Fruit fly (Drosophila melanogaster): ENCODE measurements around the gene ana1.
A peak's percentile ranks its signal among the peaks of the same experiment; 100 is the strongest.

ana1 gene

dm6 chr3R:24580963-24581277, 50.5 kb downstream of the ana1 start:
- no peak for TF ChIP-seq toe (GFP tag; optimal IDR thresholded peaks at IDR 0.05)
- no peak for TF ChIP-seq CG1620 (GFP tag; optimal IDR thresholded peaks at IDR 0.05)
- no peak for TF ChIP-seq CG7101 (tag; optimal IDR thresholded peaks at IDR 0.05)
- TF ChIP-seq cnc (optimal IDR thresholded peaks at IDR 0.05): no peak
- no peak for TF ChIP-seq bab1 (GFP tag; optimal IDR thresholded peaks at IDR 0.05)
- TF ChIP-seq Mnt (GFP tag; optimal IDR thresholded peaks at IDR 0.05): no peak
- no peak for TF ChIP-seq Clk (GFP tag; optimal IDR thresholded peaks at IDR 0.05)
- TF ChIP-seq tj (GFP tag; optimal IDR thresholded peaks at IDR 0.05): no peak
- no peak for TF ChIP-seq CG33017 (tag; optimal IDR thresholded peaks at IDR 0.05)
- no peak for TF ChIP-seq cic (GFP tag; optimal IDR thresholded peaks at IDR 0.05)
- TF ChIP-seq Hr96 (GFP tag; optimal IDR thresholded peaks at IDR 0.05): no peak
- TF ChIP-seq pad (GFP tag; optimal IDR thresholded peaks at IDR 0.05): no peak
- TF ChIP-seq ovo (GFP tag; optimal IDR thresholded peaks at IDR 0.05): no peak
- TF ChIP-seq CG5204 (GFP tag; optimal IDR thresholded peaks at IDR 0.05): no peak
- TF ChIP-seq CG14711 (tag; optimal IDR thresholded peaks at IDR 0.05): no peak

dm6 chr3R:24581891-24582668, 51.7 kb downstream of the ana1 start:
- TF ChIP-seq CG7045 (GFP tag; optimal IDR thresholded peaks at IDR 0.05) (no peak), CG14711 (tag; optimal IDR thresholded peaks at IDR 0.05) (no peak), toe (GFP tag; optimal IDR thresholded peaks at IDR 0.05) (no peak), CG7101 (tag; optimal IDR thresholded peaks at IDR 0.05) (peak; percentile 8), cic (GFP tag; optimal IDR thresholded peaks at IDR 0.05) (peak; percentile 100), kay (GFP tag; ENCODE audit: borderline replicate concordance) (no peak), Hr96 (GFP tag; optimal IDR thresholded peaks at IDR 0.05) (no peak), Mnt (GFP tag; optimal IDR thresholded peaks at IDR 0.05) (peak; percentile 77), Crg-1 (GFP tag; optimal IDR thresholded peaks at IDR 0.05) (peak; percentile 23), Clk (GFP tag; optimal IDR thresholded peaks at IDR 0.05) (peak; percentile 6), CG11617 (GFP tag; optimal IDR thresholded peaks at IDR 0.05) (no peak), CG12768 (GFP tag; optimal IDR thresholded peaks at IDR 0.05) (peak; percentile 52), ovo (GFP tag; optimal IDR thresholded peaks at IDR 0.05) (peak; percentile 67), bab1 (GFP tag; optimal IDR thresholded peaks at IDR 0.05) (no peak), CG33017 (tag; optimal IDR thresholded peaks at IDR 0.05) (peak; percentile 8), CG5204 (GFP tag; optimal IDR thresholded peaks at IDR 0.05) (no peak), tj (GFP tag; optimal IDR thresholded peaks at IDR 0.05) (peak; percentile 73), CG1620 (GFP tag; optimal IDR thresholded peaks at IDR 0.05) (no peak), pad (GFP tag; optimal IDR thresholded peaks at IDR 0.05) (peak; percentile 77), cnc (optimal IDR thresholded peaks at IDR 0.05) (peak; percentile 74 to 86)

- TF ChIP-seq Clk (GFP tag; optimal IDR thresholded peaks at IDR 0.05) (peak; percentile 48), kay (GFP tag; ENCODE audit: borderline replicate concordance) (no peak), cic (GFP tag; optimal IDR thresholded peaks at IDR 0.05) (peak; percentile 65), cnc (optimal IDR thresholded peaks at IDR 0.05) (peak in 1 of 2 experiments; percentile 0), CG11617 (GFP tag; optimal IDR thresholded peaks at IDR 0.05) (no peak), pad (GFP tag; optimal IDR thresholded peaks at IDR 0.05) (peak; percentile 52), CG7045 (GFP tag; optimal IDR thresholded peaks at IDR 0.05) (peak; percentile 35), Mnt (GFP tag; optimal IDR thresholded peaks at IDR 0.05) (peak; percentile 81), CG33017 (tag; optimal IDR thresholded peaks at IDR 0.05) (peak; percentile 48), bab1 (GFP tag; optimal IDR thresholded peaks at IDR 0.05) (peak; percentile 22), CG1620 (GFP tag; optimal IDR thresholded peaks at IDR 0.05) (peak; percentile 34), tj (GFP tag; optimal IDR thresholded peaks at IDR 0.05) (peak; percentile 93), CG12768 (GFP tag; optimal IDR thresholded peaks at IDR 0.05) (peak; percentile 68), toe (GFP tag; optimal IDR thresholded peaks at IDR 0.05) (no peak), CG5204 (GFP tag; optimal IDR thresholded peaks at IDR 0.05) (no peak), CG7101 (tag; optimal IDR thresholded peaks at IDR 0.05) (peak; percentile 70), Hr96 (GFP tag; optimal IDR thresholded peaks at IDR 0.05) (no peak), CG14711 (tag; optimal IDR thresholded peaks at IDR 0.05) (peak; percentile 44), ovo (GFP tag; optimal IDR thresholded peaks at IDR 0.05) (peak; percentile 68), Crg-1 (GFP tag; optimal IDR thresholded peaks at IDR 0.05) (peak; percentile 76)
Measured at dm6 chr3R:24582669-24582995, 52.3 kb downstream of the ana1 start, which contains the start of gene REPTOR. TSS of gene REPTOR (minus strand) at chr3R:24582864.

- TF ChIP-seq pad (GFP tag; optimal IDR thresholded peaks at IDR 0.05): no peak
- TF ChIP-seq CG12768 (GFP tag; optimal IDR thresholded peaks at IDR 0.05): no peak
- TF ChIP-seq tj (GFP tag; optimal IDR thresholded peaks at IDR 0.05): no peak
- TF ChIP-seq cic (GFP tag; optimal IDR thresholded peaks at IDR 0.05): no peak
- no peak for TF ChIP-seq toe (GFP tag; optimal IDR thresholded peaks at IDR 0.05)
- TF ChIP-seq ovo (GFP tag; optimal IDR thresholded peaks at IDR 0.05): peak; percentile 41
- TF ChIP-seq CG11617 (GFP tag; optimal IDR thresholded peaks at IDR 0.05): peak; percentile 0
- TF ChIP-seq Hr96 (GFP tag; optimal IDR thresholded peaks at IDR 0.05): no peak
- TF ChIP-seq cnc (optimal IDR thresholded peaks at IDR 0.05): no peak
- no peak for TF ChIP-seq CG7101 (tag; optimal IDR thresholded peaks at IDR 0.05)
- no peak for TF ChIP-seq Crg-1 (GFP tag; optimal IDR thresholded peaks at IDR 0.05)
- no peak for TF ChIP-seq CG14711 (tag; optimal IDR thresholded peaks at IDR 0.05)
- no peak for TF ChIP-seq kay (GFP tag; ENCODE audit: borderline replicate concordance)
- TF ChIP-seq CG1620 (GFP tag; optimal IDR thresholded peaks at IDR 0.05): no peak
- no peak for TF ChIP-seq Clk (GFP tag; optimal IDR thresholded peaks at IDR 0.05)
Measured at dm6 chr3R:24585042-24585698, 54.8 kb downstream of the ana1 start, which contains the start of the genes CG13625 and mld. TSS of gene CG13625 (minus strand) at chr3R:24585160. TSS of gene mld (plus strand) at chr3R:24585653.

Measured in whole organism, adult.